Fruit fly (Drosophila melanogaster) whole organism, embryonic: Measurements from ENCODE around the gene IFT54.

Experiments used
- B-H1 ChIP-seq: fragments of 200-800 bp; sonication (Bioruptor generic); IDR thresholded peaks from 3 replicates; pipeline ENCODE4 v1.3.6; 2022; ENCODE audit warnings: missing biosample characterization, missing genetic modification characterization
- CG10209 ChIP-seq: fragments of 200-800 bp; sonication (Bioruptor generic); optimal IDR thresholded peaks from 3 replicates; lab custom pipeline; 2017; ENCODE audit warnings: missing biosample characterization, mild to moderate bottlenecking, missing genetic modification characterization, missing genetic modification reagents
- CG10321 ChIP-seq: fragments of 200-800 bp; sonication (Bioruptor generic); IDR thresholded peaks from 2 replicates; pipeline ENCODE4 v1.3.6; 2022; ENCODE audit warnings: missing biosample characterization, missing genetic modification characterization
- CG10959 ChIP-seq: fragments of 200-800 bp; sonication (Bioruptor generic); IDR thresholded peaks from 2 replicates; pipeline ENCODE4 v1.3.6; 2022; ENCODE audit warnings: missing biosample characterization, missing genetic modification characterization
- CG12744 ChIP-seq: fragments of 200-800 bp; sonication (Bioruptor generic); optimal IDR thresholded peaks from 2 replicates; lab custom pipeline; 2016; ENCODE audit warnings: missing biosample characterization, missing genetic modification characterization
- CG13296 ChIP-seq: fragments of 200-800 bp; sonication (Bioruptor generic); optimal IDR thresholded peaks from 3 replicates; lab custom pipeline; 2018; ENCODE audit warnings: missing biosample characterization, mild to moderate bottlenecking, missing genetic modification characterization
- CG14014 ChIP-seq: fragments of 200-800 bp; sonication (Bioruptor generic); IDR thresholded peaks from 2 replicates; pipeline ENCODE4 v1.3.6; 2022; ENCODE audit warnings: missing biosample characterization, missing genetic modification characterization
- CG14441 ChIP-seq: fragments of 200-800 bp; sonication (Bioruptor generic); IDR thresholded peaks from 2 replicates; pipeline ENCODE4 v1.3.6; 2022; ENCODE audit warnings: missing biosample characterization, missing genetic modification characterization
- CG17361 ChIP-seq: fragments of 200-800 bp; sonication (Bioruptor generic); IDR thresholded peaks from 3 replicates; pipeline ENCODE4 v1.3.6; 2022; ENCODE audit warnings: missing biosample characterization, missing genetic modification characterization
- CG18764 ChIP-seq: fragments of 200-800 bp; sonication (Bioruptor generic); optimal IDR thresholded peaks from 3 replicates; lab custom pipeline; 2016; ENCODE audit warnings: missing biosample characterization, missing genetic modification characterization
- CG30431 ChIP-seq: fragments of 200-800 bp; sonication (Bioruptor generic); optimal IDR thresholded peaks from 2 replicates; lab custom pipeline; 2017; ENCODE audit warnings: missing biosample characterization, missing genetic modification characterization
- CG3065 ChIP-seq: fragments of 200-800 bp; sonication (Bioruptor generic); optimal IDR thresholded peaks from 2 replicates; lab custom pipeline; 2016; ENCODE audit warnings: missing biosample characterization, missing genetic modification characterization
- CG34224 ChIP-seq: fragments of 200-800 bp; sonication (Bioruptor generic); IDR thresholded peaks from 3 replicates; pipeline ENCODE4 v1.3.6; 2022; ENCODE audit warnings: missing biosample characterization, missing genetic modification characterization; ENCODE audit not compliant: partially characterized antibody
- CG6272 ChIP-seq: fragments of 200-800 bp; sonication (Bioruptor generic); IDR thresholded peaks from 2 replicates; pipeline ENCODE4 v1.3.6; 2022; ENCODE audit warnings: missing biosample characterization, missing genetic modification characterization
- CG6654 ChIP-seq: fragments of 200-800 bp; sonication (Bioruptor generic); optimal IDR thresholded peaks from 2 replicates; lab custom pipeline; 2017; ENCODE audit warnings: missing biosample characterization, mild to moderate bottlenecking, missing genetic modification characterization
- CG7745 ChIP-seq: fragments of 200-800 bp; sonication (Bioruptor generic); optimal IDR thresholded peaks from 2 replicates; lab custom pipeline; 2018; ENCODE audit warnings: missing biosample characterization, mild to moderate bottlenecking, missing genetic modification characterization, moderate library complexity
- CG8290 ChIP-seq, 3 experiments: fragments of 200-800 bp; sonication (Bioruptor generic); optimal IDR thresholded peaks; 2 replicates each; lab custom pipeline; 2016 to 2019; ENCODE audit warnings: missing biosample characterization in 3 of 3, missing genetic modification characterization in 3 of 3, mild to moderate bottlenecking in 2 of 3, moderate library complexity in 1 of 3
- CG9609 ChIP-seq: fragments of 200-800 bp; sonication (Bioruptor generic); optimal IDR thresholded peaks from 3 replicates; lab custom pipeline; 2016; ENCODE audit warnings: missing biosample characterization, missing genetic modification characterization
- CG9727 ChIP-seq: fragments of 200-800 bp; sonication (Bioruptor generic); optimal IDR thresholded peaks from 3 replicates; lab custom pipeline; 2017; ENCODE audit warnings: missing biosample characterization, mild to moderate bottlenecking, missing genetic modification characterization
- CG9932 ChIP-seq: fragments of 200-800 bp; sonication (Bioruptor generic); IDR thresholded peaks from 2 replicates; pipeline ENCODE4 v1.3.6; 2022; ENCODE audit warnings: missing biosample characterization, missing genetic modification characterization
- Elba2 ChIP-seq: fragments of 200-800 bp; sonication (Bioruptor generic); optimal IDR thresholded peaks from 3 replicates; lab custom pipeline; 2016; ENCODE audit warnings: missing biosample characterization, missing genetic modification characterization
- Fer2 ChIP-seq: fragments of 200-800 bp; sonication (Bioruptor generic); optimal IDR thresholded peaks from 2 replicates; lab custom pipeline; 2018; ENCODE audit warnings: missing biosample characterization, mild to moderate bottlenecking, missing genetic modification characterization, moderate library complexity
- HLH3B ChIP-seq: fragments of 200-800 bp; sonication (Bioruptor generic); IDR thresholded peaks from 2 replicates; pipeline ENCODE4 v1.3.6; 2022; ENCODE audit warnings: missing biosample characterization, missing genetic modification characterization
- HLH4C ChIP-seq: fragments of 200-800 bp; sonication (Bioruptor generic); IDR thresholded peaks from 3 replicates; pipeline ENCODE4 v1.3.6; 2022; ENCODE audit warnings: missing biosample characterization, missing genetic modification characterization; ENCODE audit not compliant: partially characterized antibody
- Hand ChIP-seq: fragments of 200-800 bp; sonication (Bioruptor generic); optimal IDR thresholded peaks from 2 replicates; lab custom pipeline; 2017; ENCODE audit warnings: mild to moderate bottlenecking, missing biosample characterization, missing genetic modification reagents, missing genetic modification characterization
- Hr78 ChIP-seq, 2 experiments: fragments of 200-800 bp in 1 of 2; fragments of >200 bp in 1 of 2; sonication (Bioruptor generic) in 1 of 2; optimal IDR thresholded peaks; 2 replicates each; lab custom pipeline; 2017 to 2019; ENCODE audit warnings: missing biosample characterization in 2 of 2, missing genetic modification characterization in 2 of 2, mild to moderate bottlenecking in 1 of 2, moderate library complexity in 1 of 2
- MBD-R2 ChIP-seq: fragments of 200-800 bp; sonication (Bioruptor generic); IDR thresholded peaks from 2 replicates; pipeline ENCODE4 v1.3.6; 2022; ENCODE audit warnings: missing biosample characterization, missing genetic modification characterization
- Meics ChIP-seq: fragments of 200-800 bp; sonication (Bioruptor generic); optimal IDR thresholded peaks from 2 replicates; lab custom pipeline; 2017; ENCODE audit warnings: missing biosample characterization, mild to moderate bottlenecking, missing genetic modification characterization
- Mrtf ChIP-seq: fragments of 200-800 bp; sonication (Bioruptor generic); IDR thresholded peaks from 3 replicates; pipeline ENCODE4 v1.3.6; 2022; ENCODE audit warnings: missing biosample characterization, missing genetic modification characterization
- Oaz ChIP-seq: fragments of 200-800 bp; sonication (Bioruptor generic); IDR thresholded peaks from 2 replicates; pipeline ENCODE4 v1.3.6; 2022; ENCODE audit warnings: missing biosample characterization, missing genetic modification characterization
- Rfx ChIP-seq: fragments of 200-800 bp; sonication (Bioruptor generic); IDR thresholded peaks from 2 replicates; pipeline ENCODE4 v1.3.6; 2022; ENCODE audit warnings: missing biosample characterization, missing genetic modification characterization
- Stat92E ChIP-seq, 3 experiments: fragments of >200 bp in 2 of 3; fragments of 200-800 bp in 1 of 3; sonication (Bioruptor generic) in 1 of 3; optimal IDR thresholded peaks; 2 replicates each; lab custom pipeline; 2017 to 2019; ENCODE audit warnings: missing biosample characterization in 3 of 3, missing genetic modification characterization in 3 of 3, mild to moderate bottlenecking in 1 of 3, moderate library complexity in 1 of 3
- Taf1 ChIP-seq: fragments of 200-800 bp; sonication (Bioruptor generic); IDR thresholded peaks from 2 replicates; pipeline ENCODE4 v1.3.6; 2022; ENCODE audit warnings: missing biosample characterization, missing genetic modification characterization
- Usf ChIP-seq: fragments of 200-800 bp; sonication (Bioruptor generic); optimal IDR thresholded peaks from 2 replicates; lab custom pipeline; 2017; ENCODE audit warnings: missing genotype, missing biosample characterization, missing genetic modification characterization
- Xbp1 ChIP-seq: fragments of 200-800 bp; sonication (Bioruptor generic); optimal IDR thresholded peaks from 3 replicates; lab custom pipeline; 2016; ENCODE audit warnings: missing biosample characterization, mild to moderate bottlenecking, missing genetic modification characterization
- ac ChIP-seq: fragments of 200-800 bp; sonication (Bioruptor generic); optimal IDR thresholded peaks from 3 replicates; lab custom pipeline; 2017; ENCODE audit warnings: missing biosample characterization, mild to moderate bottlenecking, missing genetic modification characterization
- cas ChIP-seq: fragments of 200-800 bp; sonication (Bioruptor generic); IDR thresholded peaks from 2 replicates; pipeline ENCODE4 v1.3.6; 2022; ENCODE audit warnings: missing biosample characterization, missing genetic modification characterization
- onecut ChIP-seq: fragments of 200-800 bp; sonication (Bioruptor generic); IDR thresholded peaks from 2 replicates; pipeline ENCODE4 v1.3.6; 2022; ENCODE audit warnings: missing biosample characterization, missing genetic modification characterization
- p53 ChIP-seq: fragments of 200-800 bp; sonication (Bioruptor generic); optimal IDR thresholded peaks from 2 replicates; lab custom pipeline; 2016; ENCODE audit warnings: missing biosample characterization, missing genetic modification characterization
- row ChIP-seq: fragments of 200-800 bp; sonication (Bioruptor generic); IDR thresholded peaks from 3 replicates; pipeline ENCODE4 v1.3.6; 2022; ENCODE audit warnings: missing biosample characterization, missing genetic modification characterization
- slbo ChIP-seq: fragments of 200-800 bp; sonication (Bioruptor generic); IDR thresholded peaks from 2 replicates; pipeline ENCODE4 v1.3.6; 2022; ENCODE audit warnings: missing biosample characterization, missing genetic modification characterization
- sob ChIP-seq: fragments of 200-800 bp; sonication (Bioruptor generic); IDR thresholded peaks from 2 replicates; pipeline ENCODE4 v1.3.6; 2022; ENCODE audit warnings: missing biosample characterization, missing genetic modification characterization
- sr ChIP-seq: fragments of 200-800 bp; sonication (Bioruptor generic); IDR thresholded peaks from 3 replicates; pipeline ENCODE4 v1.3.6; 2022; ENCODE audit warnings: missing biosample characterization, missing genetic modification characterization
- ssp ChIP-seq: fragments of 200-800 bp; sonication (Bioruptor generic); IDR thresholded peaks from 2 replicates; pipeline ENCODE4 v1.3.6; 2022; ENCODE audit warnings: missing biosample characterization, missing genetic modification characterization
- stc ChIP-seq: fragments of 200-800 bp; sonication (Bioruptor generic); IDR thresholded peaks from 2 replicates; pipeline ENCODE4 v1.3.6; 2022; ENCODE audit warnings: missing biosample characterization, missing genetic modification characterization
- tgo ChIP-seq: fragments of 200-800 bp; sonication (Bioruptor generic); IDR thresholded peaks from 3 replicates; pipeline ENCODE4 v1.3.6; 2022; ENCODE audit warnings: missing biosample characterization, missing genetic modification characterization
- tx ChIP-seq: fragments of 200-800 bp; sonication (Bioruptor generic); optimal IDR thresholded peaks from 2 replicates; lab custom pipeline; 2016; ENCODE audit warnings: missing biosample characterization, missing genetic modification characterization
- wek ChIP-seq: fragments of 200-800 bp; sonication (Bioruptor generic); optimal IDR thresholded peaks from 3 replicates; lab custom pipeline; 2018; ENCODE audit warnings: missing biosample characterization, mild to moderate bottlenecking, missing genetic modification characterization, moderate library complexity
- zen ChIP-seq: fragments of 200-800 bp; sonication (Bioruptor generic); optimal IDR thresholded peaks from 3 replicates; lab custom pipeline; 2018; ENCODE audit warnings: missing biosample characterization, mild to moderate bottlenecking, missing genetic modification characterization, moderate library complexity

Gene IFT54

dm6 chr3R:14326250-14327112 is 24.3 kb downstream of the IFT54 start, which contains the start of the genes Afti and ATPsynE (continued):
- TF ChIP-seq wek (GFP tag; lab: Kevin White, UChicago): no peak
- TF ChIP-seq CG10959 (GFP tag; lab: Robert Waterston, UW): no peak
- TF ChIP-seq CG34224 (GFP tag; lab: Robert Waterston, UW): peak; percentile 28; the same call in 1 of the 3 replicates
- TF ChIP-seq CG30431: no peak
- peak; percentile 76 for TF ChIP-seq row (GFP tag; lab: Robert Waterston, UW)
- TF ChIP-seq Mrtf: 0 out of 3 replicates have a peak, but pooled peaks have one; percentile 60
- TF ChIP-seq Taf1 (GFP tag; lab: Robert Waterston, UW): peak; percentile 51
- no peak for TF ChIP-seq CG12744 (GFP tag; lab: Kevin White, UChicago)
- no peak for TF ChIP-seq Hand (GFP tag; lab: Kevin White, UChicago)
- TF ChIP-seq CG9609 (GFP tag; lab: Kevin White, UChicago): peak; percentile 63
- peak; percentile 85 for TF ChIP-seq Elba2
- peak; percentile 73 for TF ChIP-seq tgo (GFP tag; lab: Robert Waterston, UW)
- TF ChIP-seq ssp (GFP tag; lab: Robert Waterston, UW): peak; percentile 57; the same call in 1 of the 2 replicates
- peak; percentile 33 for TF ChIP-seq Usf (GFP tag; lab: Kevin White, UChicago)
- peak; percentile 59 for TF ChIP-seq HLH4C (GFP tag; lab: Robert Waterston, UW)
- TF ChIP-seq CG3065 (GFP tag; lab: Kevin White, UChicago): peak; percentile 37
- TF ChIP-seq CG9727 (GFP tag; lab: Kevin White, UChicago): peak; percentile 71
- TF ChIP-seq Meics (GFP tag; lab: Kevin White, UChicago): peak; percentile 56
- TF ChIP-seq CG18764: peak; percentile 71
- TF ChIP-seq CG14014 (GFP tag; lab: Robert Waterston, UW): peak; percentile 67
- peak; percentile 67 for TF ChIP-seq CG6272 (GFP tag; lab: Robert Waterston, UW)
- no peak for TF ChIP-seq Stat92E (GFP tag; optimal IDR thresholded peaks at IDR 0.05; lab: Kevin White, UChicago)
- 0 out of 2 replicates have a peak, but pooled peaks have one; percentile 28 for TF ChIP-seq cas
- TF ChIP-seq sob (GFP tag; lab: Robert Waterston, UW): peak; percentile 70
- TF ChIP-seq Fer2: peak; percentile 71
- no peak for TF ChIP-seq CG7745 (tag; lab: Kevin White, UChicago)
- TF ChIP-seq tx (GFP tag; lab: Kevin White, UChicago): peak; percentile 19
- TF ChIP-seq CG9932 (GFP tag; lab: Robert Waterston, UW): peak; percentile 89
- peak; percentile 66 for TF ChIP-seq HLH3B (GFP tag; lab: Robert Waterston, UW)
- TF ChIP-seq p53 (GFP tag; lab: Kevin White, UChicago): peak; percentile 48
- TF ChIP-seq CG6654: peak; percentile 41
- no peak for TF ChIP-seq CG8290 (GFP tag; optimal IDR thresholded peaks at IDR 0.05; lab: Kevin White, UChicago)
- no peak for TF ChIP-seq CG8290 (tag; optimal IDR thresholded peaks at IDR 0.05; lab: Kevin White, UChicago)
- peak; percentile 52 for TF ChIP-seq zen (tag; lab: Kevin White, UChicago)
- peak; percentile 59 for TF ChIP-seq stc (GFP tag; lab: Robert Waterston, UW)
- TF ChIP-seq B-H1 (GFP tag; lab: Robert Waterston, UW): peak; percentile 59; the same call in 1 of the 3 replicates
- peak; percentile 74 for TF ChIP-seq CG10209 (GFP tag; lab: Kevin White, UChicago)
- TF ChIP-seq ac (GFP tag; lab: Kevin White, UChicago): peak; percentile 30
- TF ChIP-seq Rfx (GFP tag; lab: Robert Waterston, UW): peak; percentile 87
- peak; percentile 72 for TF ChIP-seq CG14441 (GFP tag; lab: Robert Waterston, UW)
- TF ChIP-seq slbo (GFP tag; lab: Robert Waterston, UW): peak; percentile 87
- TF ChIP-seq Hr78 (GFP tag; optimal IDR thresholded peaks at IDR 0.05; lab: Kevin White, UChicago): no peak
- TF ChIP-seq sr (GFP tag; lab: Robert Waterston, UW): no peak
- peak; percentile 82 for TF ChIP-seq Xbp1 (GFP tag; lab: Kevin White, UChicago)
- peak; percentile 45 for TF ChIP-seq onecut (GFP tag; lab: Robert Waterston, UW)
- TF ChIP-seq MBD-R2 (GFP tag; lab: Robert Waterston, UW): peak; percentile 41
- TF ChIP-seq CG13296 (GFP tag; lab: Kevin White, UChicago): peak; percentile 73
- 0 out of 2 replicates have a peak, but pooled peaks have one; percentile 11 for TF ChIP-seq Oaz (GFP tag; lab: Robert Waterston, UW)
- TF ChIP-seq CG10321 (GFP tag; lab: Robert Waterston, UW): no peak
- TF ChIP-seq CG17361 (GFP tag; lab: Robert Waterston, UW): peak; percentile 74
